Worm (Caenorhabditis elegans): ENCODE measurements around the gene F10D7.11.

- TF ChIP-seq elt-1 (tag; optimal IDR thresholded peaks at IDR 0.05), result no peak
- no peak for TF ChIP-seq ama-1 (optimal IDR thresholded peaks at IDR 0.05)
- no peak for TF ChIP-seq mdl-1 (tag; optimal IDR thresholded peaks at IDR 0.05)
- no peak for TF ChIP-seq ceh-16 (tag; optimal IDR thresholded peaks at IDR 0.05)
- no peak for TF ChIP-seq nhr-77 (tag; optimal IDR thresholded peaks at IDR 0.05)
- no peak for TF ChIP-seq ZK546.5 (tag; optimal IDR thresholded peaks at IDR 0.05)
- TF ChIP-seq fos-1 (tag; optimal IDR thresholded peaks at IDR 0.05), result no peak
- TF ChIP-seq zag-1 (tag; optimal IDR thresholded peaks at IDR 0.05), result no peak
- TF ChIP-seq Y55F3AM.14 (GFP tag; optimal IDR thresholded peaks at IDR 0.05), result no peak
- no peak for TF ChIP-seq sma-3 (GFP tag; optimal IDR thresholded peaks at IDR 0.05)
Measured at ce11 chrX:17333752-17334151, 28.9 kb upstream of the F10D7.11 start, which contains the start of gene C53C11.5.
